Fruit fly (Drosophila melanogaster): Measurements from ENCODE around the gene p38c.
A peak's percentile ranks its signal among the peaks of the same experiment; 100 is the strongest.

p38c gene

dm6 chr3R:24188619-24189018 lies 38.6 kb upstream of the p38c start, which contains the start of gene CG5515 (continued):
- no peak for TF ChIP-seq CG6175 (GFP tag; IDR thresholded peaks at IDR 0.05)
- no peak for TF ChIP-seq tap (tag; optimal IDR thresholded peaks at IDR 0.05)
- TF ChIP-seq seq (GFP tag; IDR thresholded peaks at IDR 0.05): no peak
- peak; percentile 69 for TF ChIP-seq Chrac-16 (GFP tag; optimal IDR thresholded peaks at IDR 0.05)
- TF ChIP-seq Antp (GFP tag; optimal IDR thresholded peaks at IDR 0.05): peak; percentile 63
- peak in 1 of 2 experiments; percentile 68 for TF ChIP-seq bsh (GFP tag; optimal IDR thresholded peaks at IDR 0.05)
- TF ChIP-seq CG14014 (GFP tag; IDR thresholded peaks at IDR 0.05): peak; percentile 70; the same call in 1 of the 2 replicates
- TF ChIP-seq Med (GFP tag): peak; percentile 97
- TF ChIP-seq CG6765 (GFP tag; optimal IDR thresholded peaks at IDR 0.05): no peak
- TF ChIP-seq mld (GFP tag; IDR thresholded peaks at IDR 0.05; ENCODE audit: partially characterized antibody): peak; percentile 56; the same call in 1 of the 3 replicates
- TF ChIP-seq CG1233 (GFP tag; optimal IDR thresholded peaks at IDR 0.05): peak; percentile 50
- peak; percentile 51 for TF ChIP-seq tio (GFP tag; optimal IDR thresholded peaks at IDR 0.05)
- TF ChIP-seq CG12219 (GFP tag; optimal IDR thresholded peaks at IDR 0.05): peak; percentile 3
- no peak for TF ChIP-seq prd (optimal IDR thresholded peaks at IDR 0.05)
- peak; percentile 84 for TF ChIP-seq prd (GFP tag; IDR thresholded peaks at IDR 0.05)
- TF ChIP-seq ro (GFP tag; IDR thresholded peaks at IDR 0.05): peak; percentile 36; the same call in 1 of the 2 replicates
- TF ChIP-seq ssp (GFP tag; IDR thresholded peaks at IDR 0.05): peak; percentile 80
- TF ChIP-seq CG4282 (GFP tag; optimal IDR thresholded peaks at IDR 0.05): peak; percentile 78
- no peak for TF ChIP-seq BtbVII (GFP tag; optimal IDR thresholded peaks at IDR 0.05)
- no peak for TF ChIP-seq fru (optimal IDR thresholded peaks at IDR 0.05)
- TF ChIP-seq jigr1 (GFP tag; IDR thresholded peaks at IDR 0.05): peak; percentile 34; the same call in 1 of the 3 replicates
- no peak for TF ChIP-seq run (tag; optimal IDR thresholded peaks at IDR 0.05)
- no peak for TF ChIP-seq schlank (tag; optimal IDR thresholded peaks at IDR 0.05)
- TF ChIP-seq Hey (tag; optimal IDR thresholded peaks at IDR 0.05): no peak
- peak; percentile 81 for TF ChIP-seq CG2712 (tag; optimal IDR thresholded peaks at IDR 0.05)
- TF ChIP-seq cato (GFP tag; optimal IDR thresholded peaks at IDR 0.05; ENCODE audit: borderline replicate concordance): peak; percentile 61
- TF ChIP-seq ci (GFP tag; IDR thresholded peaks at IDR 0.05): peak; percentile 91
- no peak for TF ChIP-seq CG1832 (GFP tag; optimal IDR thresholded peaks at IDR 0.05)
- no peak for TF ChIP-seq Hr78 (GFP tag; optimal IDR thresholded peaks at IDR 0.05)
- TF ChIP-seq CG9932 (GFP tag; IDR thresholded peaks at IDR 0.05): peak; percentile 88
- no peak for TF ChIP-seq usp (GFP tag; optimal IDR thresholded peaks at IDR 0.05)
- no peak for TF ChIP-seq dan (GFP tag; IDR thresholded peaks at IDR 0.05)
- no peak for TF ChIP-seq CG8290 (GFP tag; optimal IDR thresholded peaks at IDR 0.05)
- TF ChIP-seq CG8290 (tag; optimal IDR thresholded peaks at IDR 0.05): no peak
- TF ChIP-seq fd64A (GFP tag; optimal IDR thresholded peaks at IDR 0.05): no peak
- TF ChIP-seq Fer1 (GFP tag; optimal IDR thresholded peaks at IDR 0.05): peak; percentile 54
- no peak for TF ChIP-seq yki (optimal IDR thresholded peaks at IDR 0.05)
- peak; percentile 54 for TF ChIP-seq trem (tag; optimal IDR thresholded peaks at IDR 0.05)
- TF ChIP-seq CG4730 (GFP tag; IDR thresholded peaks at IDR 0.05): peak; percentile 75
- peak; percentile 66 for TF ChIP-seq ind (GFP tag; optimal IDR thresholded peaks at IDR 0.05)
- TF ChIP-seq CG16813 (GFP tag; IDR thresholded peaks at IDR 0.05; ENCODE audit: partially characterized antibody): peak; percentile 64; the same call in 2 of the 3 replicates
- TF ChIP-seq crp (GFP tag; optimal IDR thresholded peaks at IDR 0.05): peak; percentile 53 to 91
- TF ChIP-seq CG12236 (GFP tag; optimal IDR thresholded peaks at IDR 0.05): peak; percentile 32
- TF ChIP-seq tll (GFP tag; optimal IDR thresholded peaks at IDR 0.05): no peak
- TF ChIP-seq MBD-R2 (GFP tag; IDR thresholded peaks at IDR 0.05): peak; percentile 88
- TF ChIP-seq CG9609 (GFP tag; optimal IDR thresholded peaks at IDR 0.05): peak; percentile 88
- TF ChIP-seq Hmx (GFP tag; optimal IDR thresholded peaks at IDR 0.05): peak; percentile 41
- peak; percentile 62 for TF ChIP-seq mirr (GFP tag; optimal IDR thresholded peaks at IDR 0.05)
- no peak for TF ChIP-seq Sox100B (GFP tag; optimal IDR thresholded peaks at IDR 0.05)
- no peak for TF ChIP-seq sim (GFP tag; IDR thresholded peaks at IDR 0.05)
- no peak for TF ChIP-seq salm (tag; optimal IDR thresholded peaks at IDR 0.05)
- TF ChIP-seq slbo (GFP tag; IDR thresholded peaks at IDR 0.05): peak; percentile 86

Data from whole organism, embryonic.